Worm (Caenorhabditis elegans): ENCODE measurements around the gene ZK1055.4.

DNA sequence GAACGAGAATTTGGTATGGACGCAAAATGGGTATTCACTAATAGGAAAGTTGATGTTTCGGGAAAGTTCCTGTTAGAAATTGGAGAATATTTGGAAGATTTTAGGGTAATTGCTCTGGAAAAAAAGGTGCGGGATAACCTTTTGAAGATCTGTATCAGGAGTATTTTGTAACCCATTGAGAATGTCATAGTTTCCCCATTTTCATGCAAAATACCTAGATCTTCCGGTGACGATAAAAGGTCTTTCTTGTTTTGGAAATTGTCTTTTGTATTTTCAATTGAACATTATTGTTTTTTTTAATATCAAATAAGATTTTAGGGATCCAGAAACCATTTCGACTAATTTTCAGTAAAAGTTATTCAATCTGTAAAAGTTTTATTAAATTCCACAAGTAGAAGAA lies 20.3 kb upstream of the ZK1055.4 start, which contains the start of gene spp-19:
- no peak for TF ChIP-seq dmd-4 (tag; optimal IDR thresholded peaks at IDR 0.05)
- TF ChIP-seq ama-1 (optimal IDR thresholded peaks at IDR 0.05): no peak
- TF ChIP-seq ceh-16 (tag; optimal IDR thresholded peaks at IDR 0.05): no peak
- no peak for TF ChIP-seq snpc-4 (tag; optimal IDR thresholded peaks at IDR 0.05)
- no peak for TF ChIP-seq lin-39 (tag; optimal IDR thresholded peaks at IDR 0.05)
- TF ChIP-seq skn-1 (tag; optimal IDR thresholded peaks at IDR 0.05): no peak
- TF ChIP-seq nhr-11 (tag; optimal IDR thresholded peaks at IDR 0.05): no peak
- no peak for TF ChIP-seq ztf-4 (tag; optimal IDR thresholded peaks at IDR 0.05)
- no peak for TF ChIP-seq nhr-12 (tag; optimal IDR thresholded peaks at IDR 0.05)

Measured in whole organism, L2 larva.